Comparison of ENCODE assay signal across 5 fruit fly cellular contexts in the genomic region with DNA sequence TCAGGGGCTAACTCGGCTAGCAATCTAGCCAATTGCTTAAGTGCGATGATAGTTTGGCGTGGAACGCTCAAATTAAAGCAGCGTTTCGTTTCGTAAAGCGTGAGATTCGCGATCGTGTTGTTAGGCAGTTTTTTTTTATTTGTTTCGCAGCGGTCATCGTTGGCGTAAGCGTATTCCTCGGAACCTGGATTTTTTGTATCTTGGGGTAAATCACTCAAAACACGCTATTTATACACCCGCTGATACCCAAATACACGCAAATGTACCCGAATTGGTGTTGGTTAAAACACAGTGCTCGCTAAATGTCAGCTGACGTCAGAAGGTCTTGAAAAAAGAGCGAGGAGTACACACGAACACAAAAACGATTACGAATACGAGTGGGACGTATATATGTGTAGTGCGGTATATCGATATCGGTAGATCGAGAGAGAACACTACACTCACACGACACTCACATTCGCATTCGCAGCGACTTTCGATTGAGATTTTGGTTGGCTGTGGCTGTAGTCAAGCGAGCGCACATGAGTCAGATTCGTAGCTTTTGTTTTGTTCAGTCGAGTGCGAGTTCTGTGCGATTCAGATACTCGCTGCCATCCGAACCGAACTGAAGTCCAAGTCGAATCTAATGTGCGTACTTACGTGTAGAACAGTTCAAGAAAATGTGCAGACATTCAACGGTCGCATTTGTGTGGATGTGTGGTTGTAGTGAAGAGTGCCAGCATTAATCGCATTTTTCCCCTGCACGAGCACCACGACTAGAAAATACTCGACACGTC.
TF ChIP-seq lines count a peak whose summit lies in the region.

No protein-coding gene starts in this region.

- no peak for TF ChIP-seq CTCF in whole organism, embryonic (GFP tag; optimal IDR thresholded peaks at IDR 0.05; lab: Kevin White, UChicago)

TF ChIP-seq in whole organism, adult, 20 proteins besides CTCF, POLR2A, EP300 and RAD21 (continues in another document):
- peak; percentile 16 for TF ChIP-seq CG1620 (GFP tag; optimal IDR thresholded peaks at IDR 0.05; lab: Kevin White, UChicago)
- peak; percentile 95 for TF ChIP-seq cic (GFP tag; optimal IDR thresholded peaks at IDR 0.05; lab: Kevin White, UChicago)
- peak; percentile 65 for TF ChIP-seq pad (GFP tag; optimal IDR thresholded peaks at IDR 0.05; lab: Kevin White, UChicago)
- peak; percentile 100 for TF ChIP-seq kay (GFP tag; lab: Kevin White, UChicago; ENCODE audit: borderline replicate concordance)
- TF ChIP-seq ovo (GFP tag; optimal IDR thresholded peaks at IDR 0.05; lab: Kevin White, UChicago) = peak; percentile 46
- TF ChIP-seq CG11617 (GFP tag; optimal IDR thresholded peaks at IDR 0.05; lab: Kevin White, UChicago) = peak; percentile 30
- TF ChIP-seq CG7101 (tag; optimal IDR thresholded peaks at IDR 0.05; lab: Kevin White, UChicago) = peak; percentile 67
- TF ChIP-seq Clk (GFP tag; optimal IDR thresholded peaks at IDR 0.05; lab: Kevin White, UChicago) = no peak
- TF ChIP-seq bab1 (GFP tag; optimal IDR thresholded peaks at IDR 0.05; lab: Kevin White, UChicago) = peak; percentile 88
- no peak for TF ChIP-seq Hr96 (GFP tag; optimal IDR thresholded peaks at IDR 0.05; lab: Kevin White, UChicago)
- peak; percentile 42 for TF ChIP-seq CG14711 (tag; optimal IDR thresholded peaks at IDR 0.05; lab: Kevin White, UChicago)
- TF ChIP-seq CG5204 (GFP tag; optimal IDR thresholded peaks at IDR 0.05; lab: Kevin White, UChicago) = no peak
- no peak for TF ChIP-seq Crg-1 (GFP tag; optimal IDR thresholded peaks at IDR 0.05; lab: Kevin White, UChicago)
- TF ChIP-seq CG7045 (GFP tag; optimal IDR thresholded peaks at IDR 0.05; lab: Kevin White, UChicago) = peak; percentile 35
- TF ChIP-seq CG33017 (tag; optimal IDR thresholded peaks at IDR 0.05; lab: Kevin White, UChicago) = peak; percentile 82
- peak; percentile 68 for TF ChIP-seq tj (GFP tag; optimal IDR thresholded peaks at IDR 0.05; lab: Kevin White, UChicago)

TF ChIP-seq in whole organism, embryonic, 481 proteins besides CTCF, POLR2A, EP300 and RAD21 (continues in another document):
- TF ChIP-seq CG31224 (GFP tag; IDR thresholded peaks at IDR 0.05; lab: Robert Waterston, UW) (no peak), CG6765 (GFP tag; optimal IDR thresholded peaks at IDR 0.05; lab: Kevin White, UChicago) (peak; percentile 54), CG5953 (GFP tag; IDR thresholded peaks at IDR 0.05; lab: Robert Waterston, UW) (no peak), ttk (GFP tag; IDR thresholded peaks at IDR 0.05; lab: Robert Waterston, UW) (no peak), zfh2 (GFP tag; optimal IDR thresholded peaks at IDR 0.05; lab: Kevin White, UChicago) (no peak), Rfx (GFP tag; IDR thresholded peaks at IDR 0.05; lab: Robert Waterston, UW) (no peak), ro (GFP tag; IDR thresholded peaks at IDR 0.05; lab: Robert Waterston, UW) (no peak), CG17612 (GFP tag; IDR thresholded peaks at IDR 0.05; lab: Robert Waterston, UW) (no peak), Nf-YC (tag; optimal IDR thresholded peaks at IDR 0.05; lab: Kevin White, UChicago) (peak; percentile 85), CG17802 (tag; optimal IDR thresholded peaks at IDR 0.05; lab: Kevin White, UChicago) (no peak), CG12299 (tag; optimal IDR thresholded peaks at IDR 0.05; lab: Kevin White, UChicago) (no peak), CG11085 (GFP tag; IDR thresholded peaks at IDR 0.05; lab: Robert Waterston, UW) (no peak), yki (optimal IDR thresholded peaks at IDR 0.05; lab: Kevin White, UChicago) (no peak), CG3838 (GFP tag; optimal IDR thresholded peaks at IDR 0.05; lab: Kevin White, UChicago) (no peak), CG31441 (GFP tag; IDR thresholded peaks at IDR 0.05; lab: Robert Waterston, UW) (no peak), wek (GFP tag; optimal IDR thresholded peaks at IDR 0.05; lab: Kevin White, UChicago) (no peak), CG1233 (GFP tag; optimal IDR thresholded peaks at IDR 0.05; lab: Kevin White, UChicago) (no peak)

TF ChIP-seq in whole organism, prepupa, 60 proteins besides CTCF, POLR2A, EP300 and RAD21 (continues in another document):
- no peak for TF ChIP-seq CG6792 (GFP tag; optimal IDR thresholded peaks at IDR 0.05; lab: Kevin White, UChicago)
- no peak for TF ChIP-seq Hr38 (GFP tag; optimal IDR thresholded peaks at IDR 0.05; lab: Kevin White, UChicago)
- TF ChIP-seq CG31627 (GFP tag; optimal IDR thresholded peaks at IDR 0.05; lab: Kevin White, UChicago) = no peak
- no peak for TF ChIP-seq acj6 (GFP tag; optimal IDR thresholded peaks at IDR 0.05; lab: Kevin White, UChicago)
- peak; percentile 71 to 75 for TF ChIP-seq ss (GFP tag; optimal IDR thresholded peaks at IDR 0.05; lab: Kevin White, UChicago)
- no peak for TF ChIP-seq CG8632 (GFP tag; optimal IDR thresholded peaks at IDR 0.05; lab: Kevin White, UChicago)
- peak; percentile 69 for TF ChIP-seq Lpt (GFP tag; optimal IDR thresholded peaks at IDR 0.05; lab: Kevin White, UChicago)
- TF ChIP-seq Hr4 (GFP tag; optimal IDR thresholded peaks at IDR 0.05; lab: Kevin White, UChicago) = no peak
- TF ChIP-seq eg (GFP tag; IDR thresholded peaks at IDR 0.05; lab: Robert Waterston, UW) = no peak
- TF ChIP-seq CG11902 (GFP tag; optimal IDR thresholded peaks at IDR 0.05; lab: Kevin White, UChicago) = no peak
- TF ChIP-seq Hr39 (GFP tag; optimal IDR thresholded peaks at IDR 0.05; lab: Kevin White, UChicago) = no peak
- TF ChIP-seq Met (GFP tag; optimal IDR thresholded peaks at IDR 0.05; lab: Kevin White, UChicago) = peak; percentile 31
- no peak for TF ChIP-seq OdsH (GFP tag; optimal IDR thresholded peaks at IDR 0.05; lab: Kevin White, UChicago)
- no peak for TF ChIP-seq topi (GFP tag; optimal IDR thresholded peaks at IDR 0.05; lab: Kevin White, UChicago)
- peak; percentile 35 for TF ChIP-seq CG6276 (GFP tag; optimal IDR thresholded peaks at IDR 0.05; lab: Kevin White, UChicago)
- TF ChIP-seq Sox15 (GFP tag; optimal IDR thresholded peaks at IDR 0.05; lab: Kevin White, UChicago) = no peak
- no peak for TF ChIP-seq pdm3 (GFP tag; optimal IDR thresholded peaks at IDR 0.05; lab: Kevin White, UChicago)
- no peak for TF ChIP-seq CG6808 (GFP tag; optimal IDR thresholded peaks at IDR 0.05; lab: Kevin White, UChicago)
- peak; percentile 54 for TF ChIP-seq Blimp-1 (GFP tag; optimal IDR thresholded peaks at IDR 0.05; lab: Kevin White, UChicago)

TF ChIP-seq in whole organism, pupa, 21 proteins besides CTCF, POLR2A, EP300 and RAD21:
- TF ChIP-seq CG8301 (tag; optimal IDR thresholded peaks at IDR 0.05; lab: Kevin White, UChicago) = peak; percentile 5
- TF ChIP-seq CG17806 (tag; optimal IDR thresholded peaks at IDR 0.05; lab: Kevin White, UChicago) = peak; percentile 13
- TF ChIP-seq CG14655 (GFP tag; optimal IDR thresholded peaks at IDR 0.05; lab: Kevin White, UChicago) = no peak
- TF ChIP-seq CG34367 (tag; optimal IDR thresholded peaks at IDR 0.05; lab: Kevin White, UChicago) = no peak
- peak; percentile 59 for TF ChIP-seq Pif1B (GFP tag; optimal IDR thresholded peaks at IDR 0.05; lab: Kevin White, UChicago)
- TF ChIP-seq Pif1A (GFP tag; optimal IDR thresholded peaks at IDR 0.05; lab: Kevin White, UChicago) = no peak
- no peak for TF ChIP-seq CG10348 (GFP tag; IDR thresholded peaks at IDR 0.05; lab: Robert Waterston, UW)
- peak; percentile 44 for TF ChIP-seq gl (tag; optimal IDR thresholded peaks at IDR 0.05; lab: Kevin White, UChicago)
- peak; percentile 11 for TF ChIP-seq CG15710 (tag; optimal IDR thresholded peaks at IDR 0.05; lab: Kevin White, UChicago)
- TF ChIP-seq CG9948 (tag; optimal IDR thresholded peaks at IDR 0.05; lab: Kevin White, UChicago) = no peak
- TF ChIP-seq rn (GFP tag; IDR thresholded peaks at IDR 0.05; lab: Robert Waterston, UW) = no peak
- TF ChIP-seq Snoo (tag; optimal IDR thresholded peaks at IDR 0.05; lab: Kevin White, UChicago) = peak; percentile 39
- TF ChIP-seq EcR (GFP tag; optimal IDR thresholded peaks at IDR 0.05; lab: Kevin White, UChicago) = peak; percentile 72

TF ChIP-seq in whole organism, wandering third instar larva, 38 proteins besides CTCF, POLR2A, EP300 and RAD21 (continues in another document):
- TF ChIP-seq lola (GFP tag; optimal IDR thresholded peaks at IDR 0.05; lab: Kevin White, UChicago) (no peak), Hr78 (GFP tag; optimal IDR thresholded peaks at IDR 0.05; lab: Kevin White, UChicago) (no peak), usp (GFP tag; optimal IDR thresholded peaks at IDR 0.05; lab: Kevin White, UChicago) (no peak), GATAd (GFP tag; optimal IDR thresholded peaks at IDR 0.05; lab: Kevin White, UChicago) (no peak), psq (GFP tag; optimal IDR thresholded peaks at IDR 0.05; lab: Kevin White, UChicago) (peak; percentile 41), Jra (GFP tag; optimal IDR thresholded peaks at IDR 0.05; lab: Kevin White, UChicago) (peak; percentile 79), CG9705 (GFP tag; optimal IDR thresholded peaks at IDR 0.05; lab: Kevin White, UChicago) (peak; percentile 30), OdsH (GFP tag; optimal IDR thresholded peaks at IDR 0.05; lab: Kevin White, UChicago) (peak; percentile 16), HLH106 (tag; optimal IDR thresholded peaks at IDR 0.05; lab: Kevin White, UChicago) (peak; percentile 39), woc (GFP tag; optimal IDR thresholded peaks at IDR 0.05; lab: Kevin White, UChicago) (peak; percentile 52), Dif (GFP tag; optimal IDR thresholded peaks at IDR 0.05; lab: Kevin White, UChicago; ENCODE audit: partially characterized antibody) (peak; percentile 88), sage (GFP tag; optimal IDR thresholded peaks at IDR 0.05; lab: Kevin White, UChicago) (peak; percentile 84), fru (GFP tag; optimal IDR thresholded peaks at IDR 0.05; lab: Kevin White, UChicago) (no peak), N (GFP tag; optimal IDR thresholded peaks at IDR 0.05; lab: Kevin White, UChicago) (peak; percentile 82), h (GFP tag; optimal IDR thresholded peaks at IDR 0.05; lab: Kevin White, UChicago) (peak; percentile 71), br (GFP tag; optimal IDR thresholded peaks at IDR 0.05; lab: Kevin White, UChicago) (peak; percentile 19), Mio (GFP tag; optimal IDR thresholded peaks at IDR 0.05; lab: Kevin White, UChicago) (no peak), Vsx2 (GFP tag; optimal IDR thresholded peaks at IDR 0.05; lab: Kevin White, UChicago; ENCODE audit: partially characterized antibody) (no peak), pan (optimal IDR thresholded peaks at IDR 0.05; lab: Kevin White, UChicago) (no peak), foxo (GFP tag; optimal IDR thresholded peaks at IDR 0.05; lab: Kevin White, UChicago) (peak; percentile 29 to 48), CrebA (GFP tag; optimal IDR thresholded peaks at IDR 0.05; lab: Kevin White, UChicago; ENCODE audit: borderline replicate concordance) (no peak), dl (GFP tag; optimal IDR thresholded peaks at IDR 0.05; lab: Kevin White, UChicago; ENCODE audit: insufficient read depth in 1 of 2, partially characterized antibody in 2 of 2) (peak; percentile 63 to 78), dsf (GFP tag; optimal IDR thresholded peaks at IDR 0.05; lab: Kevin White, UChicago; ENCODE audit: borderline replicate concordance) (peak; percentile 22), sv (GFP tag; optimal IDR thresholded peaks at IDR 0.05; lab: Kevin White, UChicago) (no peak), Dfd (GFP tag; optimal IDR thresholded peaks at IDR 0.05; lab: Kevin White, UChicago) (no peak), CG32264 (GFP tag; optimal IDR thresholded peaks at IDR 0.05; lab: Kevin White, UChicago) (no peak)
